Fruit fly (Drosophila melanogaster): ENCODE results near the gene Uch.
A peak's percentile ranks its signal among the peaks of the same experiment; 100 is the strongest.

Uch gene

dm6 chr2L:2177312-2177968 is 36.6 kb downstream of the Uch start:
- TF ChIP-seq CG14711 (tag; optimal IDR thresholded peaks at IDR 0.05): peak; percentile 33
- TF ChIP-seq ovo (GFP tag; optimal IDR thresholded peaks at IDR 0.05): no peak
- TF ChIP-seq kay (GFP tag; ENCODE audit: borderline replicate concordance): peak; percentile 71
- TF ChIP-seq CG5204 (GFP tag; optimal IDR thresholded peaks at IDR 0.05): peak; percentile 27

- TF ChIP-seq tj (GFP tag; optimal IDR thresholded peaks at IDR 0.05) (peak; percentile 98), CG1620 (GFP tag; optimal IDR thresholded peaks at IDR 0.05) (no peak), CG7045 (GFP tag; optimal IDR thresholded peaks at IDR 0.05) (peak; percentile 61), Mnt (GFP tag; optimal IDR thresholded peaks at IDR 0.05) (peak; percentile 19), Hr96 (GFP tag; optimal IDR thresholded peaks at IDR 0.05) (peak; percentile 74), Clk (GFP tag; optimal IDR thresholded peaks at IDR 0.05) (no peak), ovo (GFP tag; optimal IDR thresholded peaks at IDR 0.05) (peak; percentile 58), cnc (optimal IDR thresholded peaks at IDR 0.05) (no peak), toe (GFP tag; optimal IDR thresholded peaks at IDR 0.05) (peak; percentile 42), CG11617 (GFP tag; optimal IDR thresholded peaks at IDR 0.05) (peak; percentile 68), CG12768 (GFP tag; optimal IDR thresholded peaks at IDR 0.05) (peak; percentile 57), CG5204 (GFP tag; optimal IDR thresholded peaks at IDR 0.05) (peak; percentile 68), pad (GFP tag; optimal IDR thresholded peaks at IDR 0.05) (peak; percentile 21), CG33017 (tag; optimal IDR thresholded peaks at IDR 0.05) (peak; percentile 88), Crg-1 (GFP tag; optimal IDR thresholded peaks at IDR 0.05) (no peak), CG7101 (tag; optimal IDR thresholded peaks at IDR 0.05) (peak; percentile 83), kay (GFP tag; ENCODE audit: borderline replicate concordance) (peak; percentile 27), cic (GFP tag; optimal IDR thresholded peaks at IDR 0.05) (peak; percentile 21), CG14711 (tag; optimal IDR thresholded peaks at IDR 0.05) (peak; percentile 72), bab1 (GFP tag; optimal IDR thresholded peaks at IDR 0.05) (peak; percentile 74)
Measured at dm6 chr2L:2175930-2176643, 37.9 kb downstream of the Uch start.

- peak; percentile 30 for TF ChIP-seq ovo (GFP tag; optimal IDR thresholded peaks at IDR 0.05)
- no peak for TF ChIP-seq cnc (optimal IDR thresholded peaks at IDR 0.05)
- peak; percentile 11 for TF ChIP-seq CG14711 (tag; optimal IDR thresholded peaks at IDR 0.05)
- no peak for TF ChIP-seq bab1 (GFP tag; optimal IDR thresholded peaks at IDR 0.05)
- TF ChIP-seq CG11617 (GFP tag; optimal IDR thresholded peaks at IDR 0.05): no peak
- TF ChIP-seq CG33017 (tag; optimal IDR thresholded peaks at IDR 0.05): peak; percentile 46
- no peak for TF ChIP-seq toe (GFP tag; optimal IDR thresholded peaks at IDR 0.05)
- TF ChIP-seq kay (GFP tag; ENCODE audit: borderline replicate concordance): peak; percentile 97
- TF ChIP-seq Crg-1 (GFP tag; optimal IDR thresholded peaks at IDR 0.05): no peak
- TF ChIP-seq cic (GFP tag; optimal IDR thresholded peaks at IDR 0.05): peak; percentile 62
- TF ChIP-seq Clk (GFP tag; optimal IDR thresholded peaks at IDR 0.05): no peak
- no peak for TF ChIP-seq Hr96 (GFP tag; optimal IDR thresholded peaks at IDR 0.05)
- TF ChIP-seq CG1620 (GFP tag; optimal IDR thresholded peaks at IDR 0.05): no peak
- peak; percentile 99 for TF ChIP-seq tj (GFP tag; optimal IDR thresholded peaks at IDR 0.05)
- TF ChIP-seq CG5204 (GFP tag; optimal IDR thresholded peaks at IDR 0.05): no peak
- TF ChIP-seq Mnt (GFP tag; optimal IDR thresholded peaks at IDR 0.05): peak; percentile 89
- peak; percentile 55 for TF ChIP-seq pad (GFP tag; optimal IDR thresholded peaks at IDR 0.05)
- no peak for TF ChIP-seq CG7101 (tag; optimal IDR thresholded peaks at IDR 0.05)
- TF ChIP-seq CG7045 (GFP tag; optimal IDR thresholded peaks at IDR 0.05): no peak
- peak; percentile 17 for TF ChIP-seq CG12768 (GFP tag; optimal IDR thresholded peaks at IDR 0.05)
Measured at dm6 chr2L:2175090-2175830, 38.8 kb downstream of the Uch start.

- TF ChIP-seq CG5204 (GFP tag; optimal IDR thresholded peaks at IDR 0.05): no peak
- no peak for TF ChIP-seq CG33017 (tag; optimal IDR thresholded peaks at IDR 0.05)
- no peak for TF ChIP-seq Clk (GFP tag; optimal IDR thresholded peaks at IDR 0.05)
- TF ChIP-seq cnc (optimal IDR thresholded peaks at IDR 0.05): no peak
- no peak for TF ChIP-seq CG11617 (GFP tag; optimal IDR thresholded peaks at IDR 0.05)
- no peak for TF ChIP-seq CG12768 (GFP tag; optimal IDR thresholded peaks at IDR 0.05)
- TF ChIP-seq kay (GFP tag; ENCODE audit: borderline replicate concordance): no peak
- TF ChIP-seq Crg-1 (GFP tag; optimal IDR thresholded peaks at IDR 0.05): no peak
- no peak for TF ChIP-seq tj (GFP tag; optimal IDR thresholded peaks at IDR 0.05)
- no peak for TF ChIP-seq CG1620 (GFP tag; optimal IDR thresholded peaks at IDR 0.05)
- no peak for TF ChIP-seq toe (GFP tag; optimal IDR thresholded peaks at IDR 0.05)
- TF ChIP-seq Hr96 (GFP tag; optimal IDR thresholded peaks at IDR 0.05): no peak
- TF ChIP-seq bab1 (GFP tag; optimal IDR thresholded peaks at IDR 0.05): no peak
- no peak for TF ChIP-seq cic (GFP tag; optimal IDR thresholded peaks at IDR 0.05)
- no peak for TF ChIP-seq ovo (GFP tag; optimal IDR thresholded peaks at IDR 0.05)
- no peak for TF ChIP-seq CG7045 (GFP tag; optimal IDR thresholded peaks at IDR 0.05)
- TF ChIP-seq pad (GFP tag; optimal IDR thresholded peaks at IDR 0.05): no peak
- TF ChIP-seq CG14711 (tag; optimal IDR thresholded peaks at IDR 0.05): no peak
- TF ChIP-seq CG7101 (tag; optimal IDR thresholded peaks at IDR 0.05): no peak
- TF ChIP-seq Mnt (GFP tag; optimal IDR thresholded peaks at IDR 0.05): no peak
Measured at dm6 chr2L:2173604-2174003, 40.4 kb downstream of the Uch start.

dm6 chr2L:2173191-2173590 is 40.8 kb downstream of the Uch start:
- TF ChIP-seq CG7045 (GFP tag; optimal IDR thresholded peaks at IDR 0.05) (no peak), CG33017 (tag; optimal IDR thresholded peaks at IDR 0.05) (no peak), CG14711 (tag; optimal IDR thresholded peaks at IDR 0.05) (no peak), ovo (GFP tag; optimal IDR thresholded peaks at IDR 0.05) (no peak), cnc (optimal IDR thresholded peaks at IDR 0.05) (no peak), toe (GFP tag; optimal IDR thresholded peaks at IDR 0.05) (no peak), Hr96 (GFP tag; optimal IDR thresholded peaks at IDR 0.05) (no peak), pad (GFP tag; optimal IDR thresholded peaks at IDR 0.05) (no peak), Clk (GFP tag; optimal IDR thresholded peaks at IDR 0.05) (no peak), Crg-1 (GFP tag; optimal IDR thresholded peaks at IDR 0.05) (no peak)
